Fruit fly (Drosophila melanogaster): Measurements from ENCODE around the gene CG5916.

CG5916 gene

dm6 chr3R:16146632-16147453 is at the start of gene CG5916, which contains the start of gene Mic26-27 (continued):
- TF ChIP-seq zf30C (GFP tag; optimal IDR thresholded peaks at IDR 0.05) (no peak), H15 (GFP tag; IDR thresholded peaks at IDR 0.05) (peak; percentile 92), ac (GFP tag; optimal IDR thresholded peaks at IDR 0.05) (no peak), mld (GFP tag; IDR thresholded peaks at IDR 0.05; ENCODE audit: partially characterized antibody) (peak; percentile 95), CoRest (tag; optimal IDR thresholded peaks at IDR 0.05) (peak; percentile 84), ranshi (GFP tag; IDR thresholded peaks at IDR 0.05) (peak; percentile 71), Ets97D (GFP tag; optimal IDR thresholded peaks at IDR 0.05) (peak; percentile 89), CG17802 (tag; optimal IDR thresholded peaks at IDR 0.05) (peak; percentile 71), CG7839 (tag; optimal IDR thresholded peaks at IDR 0.05) (peak; percentile 58), CG4730 (GFP tag; IDR thresholded peaks at IDR 0.05) (peak; percentile 71), CG12155 (GFP tag; optimal IDR thresholded peaks at IDR 0.05) (peak; percentile 67), CG6272 (GFP tag; IDR thresholded peaks at IDR 0.05) (peak; percentile 90), CG15269 (tag; optimal IDR thresholded peaks at IDR 0.05) (no peak), aop (GFP tag; IDR thresholded peaks at IDR 0.05) (no peak), Fer3 (tag; optimal IDR thresholded peaks at IDR 0.05) (peak; percentile 17), Dad (GFP tag; optimal IDR thresholded peaks at IDR 0.05) (peak; percentile 64), Opbp (GFP tag; IDR thresholded peaks at IDR 0.05; ENCODE audit: partially characterized antibody) (peak; percentile 98), CG12104 (GFP tag; optimal IDR thresholded peaks at IDR 0.05) (peak; percentile 70), btn (GFP tag; optimal IDR thresholded peaks at IDR 0.05) (peak; percentile 42), ftz-f1 (GFP tag; optimal IDR thresholded peaks at IDR 0.05) (peak; percentile 85), zfh1 (GFP tag; IDR thresholded peaks at IDR 0.05) (peak; percentile 76; the same call in 2 of the 3 replicates), CG17328 (GFP tag; IDR thresholded peaks at IDR 0.05) (peak; percentile 64; the same call in 1 of the 2 replicates), klu (GFP tag; IDR thresholded peaks at IDR 0.05) (peak; percentile 88), Atf6 (GFP tag; IDR thresholded peaks at IDR 0.05) (peak; percentile 78; the same call in 1 of the 2 replicates), Hand (GFP tag; optimal IDR thresholded peaks at IDR 0.05) (no peak), E2f2 (GFP tag; IDR thresholded peaks at IDR 0.05) (no peak), Dip3 (GFP tag; optimal IDR thresholded peaks at IDR 0.05) (peak; percentile 79), nerfin-1 (tag; optimal IDR thresholded peaks at IDR 0.05) (peak; percentile 82), Rfx (GFP tag; IDR thresholded peaks at IDR 0.05) (peak; percentile 92), Xbp1 (GFP tag; optimal IDR thresholded peaks at IDR 0.05) (peak; percentile 91), dmrt11E (tag; optimal IDR thresholded peaks at IDR 0.05) (peak; percentile 94), CG15601 (tag; optimal IDR thresholded peaks at IDR 0.05) (peak; percentile 71), Usf (GFP tag; optimal IDR thresholded peaks at IDR 0.05) (peak; percentile 91), crol (GFP tag; IDR thresholded peaks at IDR 0.05) (no peak), dm (GFP tag; optimal IDR thresholded peaks at IDR 0.05) (peak; percentile 95), Meics (GFP tag; optimal IDR thresholded peaks at IDR 0.05) (peak; percentile 63), CG9817 (tag; optimal IDR thresholded peaks at IDR 0.05) (peak; percentile 69), CG11504 (tag; optimal IDR thresholded peaks at IDR 0.05) (no peak), bcd (GFP tag; optimal IDR thresholded peaks at IDR 0.05) (peak; percentile 82), GATAe (GFP tag; conservative IDR thresholded peaks at IDR 0.05) (no peak; the same call in 1 of the 2 replicates), Adf1 (GFP tag; IDR thresholded peaks at IDR 0.05) (peak; percentile 61), ase (GFP tag; IDR thresholded peaks at IDR 0.05) (peak; percentile 83), maf-S (GFP tag; optimal IDR thresholded peaks at IDR 0.05) (peak; percentile 61), ATbp (GFP tag; optimal IDR thresholded peaks at IDR 0.05) (no peak), CG16779 (GFP tag; IDR thresholded peaks at IDR 0.05) (peak; percentile 56; the same call in 1 of the 2 replicates), lmd (GFP tag; IDR thresholded peaks at IDR 0.05) (peak; percentile 90), CG31224 (GFP tag; IDR thresholded peaks at IDR 0.05) (peak; percentile 51), Rx (GFP tag; IDR thresholded peaks at IDR 0.05) (peak; percentile 69), Lpt (GFP tag; optimal IDR thresholded peaks at IDR 0.05) (no peak)
